Worm (Caenorhabditis elegans) whole organism, L4/young adult: ENCODE data around the gene wdr-83.

ENCODE experiments used
- W03F9.2 ChIP-seq: fragments of 150-350 bp; optimal IDR thresholded peaks from 2 replicates; lab custom pipeline; 2014; ENCODE audit warnings: missing biosample characterization, missing genetic modification characterization
- dao-5 ChIP-seq: sonication (generic microtip); optimal IDR thresholded peaks from 2 replicates; lab custom pipeline; 2016; ENCODE audit warnings: missing genotype, missing genetic modification characterization, moderate library complexity, missing compliant biosample characterization
- him-1 ChIP-seq: sonication (generic microtip); optimal IDR thresholded peaks from 2 replicates; lab custom pipeline; 2016; ENCODE audit warnings: missing genotype, missing genetic modification reagents, missing genetic modification characterization, missing compliant biosample characterization

- no peak for TF ChIP-seq him-1 (tag; lab: Kevin White, UChicago)
- no peak for TF ChIP-seq dao-5 (tag; lab: Kevin White, UChicago)
- TF ChIP-seq W03F9.2 (tag; lab: Kevin White, UChicago): no peak
These were observed 32.9 kb downstream of the wdr-83 start, which contains the start of gene F59A6.11 for ce11 chrII:4998657-4999056.
